Worm (Caenorhabditis elegans) whole organism, L3 larva: ENCODE data around the gene C55A1.4.

Experiments used
- ZK546.5 ChIP-seq: sonication (generic microtip); optimal IDR thresholded peaks from 2 replicates; lab custom pipeline; 2017; ENCODE audit warnings: missing biosample characterization, missing genetic modification characterization
- ceh-82 ChIP-seq: fragments of 150-350 bp; optimal IDR thresholded peaks from 2 replicates; lab custom pipeline; 2014; ENCODE audit warnings: missing biosample characterization, missing genetic modification characterization
- egl-27 ChIP-seq: sonication (generic microtip); optimal IDR thresholded peaks from 4 replicates; lab custom pipeline; 2017; ENCODE audit warnings: missing biosample characterization, missing genetic modification reagents, missing genetic modification characterization
- elt-3 ChIP-seq, 3 experiments: fragments of 150-350 bp in 1 of 3; sonication (generic microtip) in 2 of 3; optimal IDR thresholded peaks; 2 replicates in 2 of 3; 4 replicates in 1 of 3; lab custom pipeline; 2014 to 2017; ENCODE audit warnings: missing biosample characterization in 3 of 3, missing genetic modification characterization in 3 of 3
- fkh-10 ChIP-seq: sonication (generic microtip); optimal IDR thresholded peaks from 2 replicates; lab custom pipeline; 2017; ENCODE audit warnings: missing biosample characterization, missing genetic modification reagents, missing genetic modification characterization
- lsy-12 ChIP-seq: sonication (generic microtip); optimal IDR thresholded peaks from 2 replicates; lab custom pipeline; 2016; ENCODE audit warnings: mild to moderate bottlenecking, missing genetic modification characterization, missing compliant biosample characterization
- mdl-1 ChIP-seq: fragments of 150-350 bp; optimal IDR thresholded peaks from 2 replicates; lab custom pipeline; 2014; ENCODE audit warnings: missing biosample characterization, missing genetic modification characterization
- nhr-237 ChIP-seq: fragments of 150-350 bp; optimal IDR thresholded peaks from 2 replicates; lab custom pipeline; 2014; ENCODE audit warnings: missing biosample characterization, missing genetic modification characterization
- pqm-1 ChIP-seq: fragments of 150-350 bp; optimal IDR thresholded peaks from 2 replicates; lab custom pipeline; 2017; ENCODE audit warnings: missing biosample characterization, missing genetic modification characterization, inconsistent platforms
- skn-1 ChIP-seq: fragments of 150-350 bp; optimal IDR thresholded peaks from 2 replicates; lab custom pipeline; 2014; ENCODE audit warnings: missing biosample characterization, missing genetic modification characterization
- unc-62 ChIP-seq: fragments of 150-350 bp; sonication (generic microtip); optimal IDR thresholded peaks from 4 replicates; lab custom pipeline; 2014; ENCODE audit warnings: missing biosample characterization, missing genetic modification reagents, missing genetic modification characterization
- ztf-11 ChIP-seq: fragments of 150-350 bp; optimal IDR thresholded peaks from 2 replicates; lab custom pipeline; 2014; ENCODE audit warnings: missing biosample characterization, missing genetic modification characterization

DNA sequence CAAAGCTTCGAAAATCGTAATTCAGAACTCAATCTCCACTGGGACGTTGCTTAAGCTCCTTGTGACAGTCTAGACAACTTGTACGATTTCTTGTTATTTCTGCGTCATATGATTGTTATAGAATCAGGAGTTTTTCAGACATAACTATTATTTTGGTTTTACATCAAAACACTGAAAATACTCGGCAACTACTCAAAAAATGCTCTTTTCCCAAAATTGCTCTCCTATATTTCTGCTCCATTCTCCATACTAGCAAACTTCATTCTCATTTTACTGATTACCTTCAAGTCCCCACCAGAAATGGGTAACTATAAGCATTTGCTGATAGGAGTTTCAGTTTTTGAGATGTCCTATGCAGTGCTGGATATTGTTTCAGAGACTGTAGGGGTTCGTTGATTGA is 21.6 kb downstream of the C55A1.4 start, which contains the start of gene C55A1.1:
- TF ChIP-seq elt-3 (tag; optimal IDR thresholded peaks at IDR 0.05; lab: Kevin White, UChicago) (no peak), fkh-10 (GFP tag; lab: Kevin White, UChicago) (no peak), skn-1 (tag; lab: Kevin White, UChicago) (no peak), ZK546.5 (tag; lab: Kevin White, UChicago) (no peak), ztf-11 (tag; lab: Kevin White, UChicago) (no peak), unc-62 (GFP tag; lab: Kevin White, UChicago) (no peak), pqm-1 (tag; lab: Kevin White, UChicago) (no peak), nhr-237 (tag; lab: Kevin White, UChicago) (no peak), ceh-82 (no peak), mdl-1 (tag; lab: Kevin White, UChicago) (no peak), egl-27 (tag; lab: Kevin White, UChicago) (no peak), lsy-12 (tag; lab: Kevin White, UChicago) (no peak)
